Fruit fly (Drosophila melanogaster): ENCODE results near the gene CG10177.
A peak's percentile ranks its signal among the peaks of the same experiment; 100 is the strongest.

Gene CG10177

DNA sequence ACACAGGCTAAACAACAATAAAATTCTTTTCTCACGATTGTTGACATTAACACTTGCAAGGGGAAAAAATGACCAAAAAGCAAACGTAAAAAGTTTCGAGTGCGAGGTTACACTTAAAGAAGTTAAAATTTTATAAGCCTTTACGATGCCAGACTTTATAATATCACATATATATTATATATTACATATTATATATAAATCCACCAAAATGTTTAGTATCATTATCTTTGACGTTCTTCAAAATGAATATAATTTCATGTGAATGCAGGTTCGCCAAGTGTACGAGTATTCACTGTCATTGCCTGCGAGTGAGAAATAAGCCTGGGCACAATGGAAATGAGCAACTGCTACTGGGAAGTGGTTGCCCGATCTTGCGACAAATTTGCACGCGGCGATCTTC, 13.1 kb downstream of the CG10177 start (continued):
- TF ChIP-seq psq (GFP tag; optimal IDR thresholded peaks at IDR 0.05): peak; percentile 85

DNA sequence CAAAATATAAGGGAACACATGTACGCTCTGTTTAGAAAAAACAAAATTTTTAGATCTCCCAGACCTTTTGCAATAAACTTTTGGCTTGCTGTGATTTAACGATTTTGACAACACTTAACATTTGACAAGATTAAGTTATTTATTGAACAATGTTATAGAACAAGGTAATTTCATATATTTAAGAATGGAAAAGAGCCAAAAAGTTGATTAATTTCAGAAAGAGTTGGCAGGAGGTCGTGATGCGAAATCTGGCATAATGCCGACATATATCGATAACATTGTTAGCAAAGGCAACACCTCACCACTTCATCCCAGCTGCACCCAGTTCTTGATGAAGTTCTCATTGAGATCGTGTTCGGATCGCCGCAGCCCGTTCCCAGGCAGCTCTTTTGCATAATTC, 14.0 kb downstream of the CG10177 start, which contains the start of gene CG34289:
CG34289 (minus strand) TSS at position 101 of the 400 bp plus-strand sequence.
- TF ChIP-seq Mio (GFP tag; optimal IDR thresholded peaks at IDR 0.05) (no peak), fru (GFP tag; optimal IDR thresholded peaks at IDR 0.05) (no peak), CG9705 (GFP tag; optimal IDR thresholded peaks at IDR 0.05) (no peak), N (GFP tag; optimal IDR thresholded peaks at IDR 0.05) (no peak), CrebA (GFP tag; optimal IDR thresholded peaks at IDR 0.05; ENCODE audit: borderline replicate concordance) (no peak), h (GFP tag; optimal IDR thresholded peaks at IDR 0.05) (no peak), sv (GFP tag; optimal IDR thresholded peaks at IDR 0.05) (no peak), GATAd (GFP tag; optimal IDR thresholded peaks at IDR 0.05) (no peak), Vsx2 (GFP tag; optimal IDR thresholded peaks at IDR 0.05; ENCODE audit: partially characterized antibody) (no peak), Jra (GFP tag; optimal IDR thresholded peaks at IDR 0.05) (no peak), lola (GFP tag; optimal IDR thresholded peaks at IDR 0.05) (no peak), usp (GFP tag; optimal IDR thresholded peaks at IDR 0.05) (no peak), OdsH (GFP tag; optimal IDR thresholded peaks at IDR 0.05) (no peak), dl (GFP tag; optimal IDR thresholded peaks at IDR 0.05; ENCODE audit: insufficient read depth in 1 of 2, partially characterized antibody in 2 of 2) (no peak), Hr78 (GFP tag; optimal IDR thresholded peaks at IDR 0.05) (no peak), woc (GFP tag; optimal IDR thresholded peaks at IDR 0.05) (no peak)

DNA sequence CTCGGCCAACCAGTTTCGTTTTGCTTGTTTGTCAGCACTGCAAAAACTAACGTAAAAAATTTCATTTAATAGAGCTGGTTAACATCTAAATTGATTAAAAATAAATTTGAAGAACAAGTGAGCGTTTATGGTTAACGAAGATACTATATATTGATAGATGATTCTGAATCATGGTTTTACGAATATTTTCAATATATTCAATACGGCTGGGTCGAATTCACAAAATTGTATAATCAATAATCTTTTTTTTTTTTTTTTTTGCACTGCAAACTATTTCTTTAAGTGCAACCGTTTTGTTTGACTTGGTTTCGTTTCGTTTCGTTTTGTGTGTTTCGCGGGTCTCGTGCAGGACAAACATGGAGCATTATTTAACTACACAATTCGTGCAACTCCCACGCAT, 16.6 kb downstream of the CG10177 start:
- TF ChIP-seq br (GFP tag; optimal IDR thresholded peaks at IDR 0.05) (peak; percentile 8), OdsH (GFP tag; optimal IDR thresholded peaks at IDR 0.05) (peak; percentile 57), HLH106 (tag; optimal IDR thresholded peaks at IDR 0.05) (peak; percentile 54), Mio (GFP tag; optimal IDR thresholded peaks at IDR 0.05) (no peak), Hr78 (GFP tag; optimal IDR thresholded peaks at IDR 0.05) (no peak), fru (GFP tag; optimal IDR thresholded peaks at IDR 0.05) (peak; percentile 67), h (GFP tag; optimal IDR thresholded peaks at IDR 0.05) (peak; percentile 59), rgr (GFP tag; optimal IDR thresholded peaks at IDR 0.05) (peak; percentile 45), ey (GFP tag; optimal IDR thresholded peaks at IDR 0.05) (peak; percentile 41), woc (GFP tag; optimal IDR thresholded peaks at IDR 0.05) (peak; percentile 6), Abd-B (GFP tag; optimal IDR thresholded peaks at IDR 0.05) (no peak), Sp1 (GFP tag; optimal IDR thresholded peaks at IDR 0.05) (peak; percentile 56), tai (GFP tag; optimal IDR thresholded peaks at IDR 0.05) (peak; percentile 26), psq (GFP tag; optimal IDR thresholded peaks at IDR 0.05) (peak; percentile 29), foxo (GFP tag; optimal IDR thresholded peaks at IDR 0.05) (peak in 1 of 2 experiments; percentile 63)

DNA sequence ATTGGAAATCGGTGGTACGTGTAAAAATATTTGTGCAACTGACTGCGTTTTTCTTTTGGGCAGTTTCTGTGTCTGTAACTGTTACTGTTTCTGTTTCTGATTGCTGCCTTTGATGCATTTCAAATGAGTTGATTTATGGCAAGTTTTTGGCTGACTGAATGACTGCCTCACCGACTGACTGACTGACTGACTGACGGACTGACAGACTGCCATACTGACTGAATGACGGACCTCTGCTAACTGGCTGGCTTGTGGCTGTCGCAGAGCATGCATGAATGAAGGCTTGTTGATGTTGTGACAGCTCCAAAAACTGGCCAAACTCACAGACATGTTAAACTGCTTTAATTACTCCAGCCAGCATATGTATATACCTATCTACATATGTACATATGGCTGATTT, 17.9 kb downstream of the CG10177 start:
- TF ChIP-seq Myc (optimal IDR thresholded peaks at IDR 0.05) (no peak), Sp1 (GFP tag; optimal IDR thresholded peaks at IDR 0.05) (no peak), usp (GFP tag; optimal IDR thresholded peaks at IDR 0.05) (no peak), psq (GFP tag; optimal IDR thresholded peaks at IDR 0.05) (no peak), tai (GFP tag; optimal IDR thresholded peaks at IDR 0.05) (no peak), dsf (GFP tag; optimal IDR thresholded peaks at IDR 0.05; ENCODE audit: borderline replicate concordance) (no peak), Abd-B (GFP tag; optimal IDR thresholded peaks at IDR 0.05) (no peak), Vsx2 (GFP tag; optimal IDR thresholded peaks at IDR 0.05; ENCODE audit: partially characterized antibody) (no peak), rgr (GFP tag; optimal IDR thresholded peaks at IDR 0.05) (no peak), ey (GFP tag; optimal IDR thresholded peaks at IDR 0.05) (no peak), woc (GFP tag; optimal IDR thresholded peaks at IDR 0.05) (no peak), CG9705 (GFP tag; optimal IDR thresholded peaks at IDR 0.05) (no peak), CG32264 (GFP tag; optimal IDR thresholded peaks at IDR 0.05) (no peak), sv (GFP tag; optimal IDR thresholded peaks at IDR 0.05) (no peak), Hr83 (GFP tag; optimal IDR thresholded peaks at IDR 0.05; ENCODE audit: poor library complexity, severe bottlenecking) (no peak), brk (GFP tag; optimal IDR thresholded peaks at IDR 0.05) (no peak)

DNA sequence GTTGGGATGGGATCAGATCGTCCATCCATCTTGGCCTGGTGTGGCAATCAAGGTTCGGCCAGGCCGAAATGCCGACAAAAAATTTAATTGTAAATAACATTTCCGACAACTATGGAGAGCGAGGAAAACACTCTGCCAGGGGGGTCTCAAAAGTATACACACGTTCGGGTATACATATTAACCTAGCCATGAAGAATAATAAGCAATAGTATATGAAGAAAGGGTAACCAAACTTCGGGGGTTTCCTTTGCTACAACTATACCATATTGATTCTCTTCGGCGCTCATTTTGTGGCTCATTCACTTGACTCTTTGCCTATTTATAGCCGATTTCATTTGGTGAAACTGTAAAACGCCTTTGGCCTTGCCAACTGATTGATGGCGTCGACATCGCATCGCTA, 24.1 kb downstream of the CG10177 start:
- no peak for TF ChIP-seq Mio (GFP tag; optimal IDR thresholded peaks at IDR 0.05)
- TF ChIP-seq sv (GFP tag; optimal IDR thresholded peaks at IDR 0.05): no peak
- TF ChIP-seq Hnf4 (GFP tag; optimal IDR thresholded peaks at IDR 0.05): no peak
- TF ChIP-seq tai (GFP tag; optimal IDR thresholded peaks at IDR 0.05): no peak
- TF ChIP-seq Abd-B (GFP tag; optimal IDR thresholded peaks at IDR 0.05): no peak
- no peak for TF ChIP-seq Hr83 (GFP tag; optimal IDR thresholded peaks at IDR 0.05; ENCODE audit: poor library complexity, severe bottlenecking)
- TF ChIP-seq Dif (GFP tag; optimal IDR thresholded peaks at IDR 0.05; ENCODE audit: partially characterized antibody): no peak
- no peak for TF ChIP-seq Sp1 (GFP tag; optimal IDR thresholded peaks at IDR 0.05)
- no peak for TF ChIP-seq dsf (GFP tag; optimal IDR thresholded peaks at IDR 0.05; ENCODE audit: borderline replicate concordance)
- no peak for TF ChIP-seq OdsH (GFP tag; optimal IDR thresholded peaks at IDR 0.05)
- no peak for TF ChIP-seq N (GFP tag; optimal IDR thresholded peaks at IDR 0.05)
- TF ChIP-seq usp (GFP tag; optimal IDR thresholded peaks at IDR 0.05): no peak
- no peak for TF ChIP-seq Vsx2 (GFP tag; optimal IDR thresholded peaks at IDR 0.05; ENCODE audit: partially characterized antibody)
- TF ChIP-seq CG32264 (GFP tag; optimal IDR thresholded peaks at IDR 0.05): no peak

All from whole organism, wandering third instar larva.